Worm (Caenorhabditis elegans): ENCODE results near the gene cex-1.

The cex-1 gene

ce11 chrII:5408924-5409323 is 38.6 kb upstream of the cex-1 start, which contains the start of the genes EEED8.12 and EEED8.4:
Gene EEED8.12 (minus strand): TSS chrII:5409024.
Gene EEED8.4 (plus strand): TSS chrII:5409319.
- no peak for TF ChIP-seq lin-13 (tag; optimal IDR thresholded peaks at IDR 0.05)
- no peak for TF ChIP-seq M03D4.4 (tag; optimal IDR thresholded peaks at IDR 0.05)
- no peak for TF ChIP-seq unc-62 (GFP tag; optimal IDR thresholded peaks at IDR 0.05)
- TF ChIP-seq blmp-1 (tag; optimal IDR thresholded peaks at IDR 0.05), result no peak
- no peak for TF ChIP-seq ceh-39 (tag; optimal IDR thresholded peaks at IDR 0.05)
- no peak for TF ChIP-seq tbx-8 (GFP tag; optimal IDR thresholded peaks at IDR 0.05)
- no peak for TF ChIP-seq sptf-1 (tag; optimal IDR thresholded peaks at IDR 0.05)
- no peak for TF ChIP-seq mls-2 (tag; optimal IDR thresholded peaks at IDR 0.05)
- TF ChIP-seq sem-2 (GFP tag; optimal IDR thresholded peaks at IDR 0.05), result no peak
- no peak for TF ChIP-seq lsy-2 (tag; optimal IDR thresholded peaks at IDR 0.05)
- TF ChIP-seq ztf-11 (tag; optimal IDR thresholded peaks at IDR 0.05), result no peak
- TF ChIP-seq flh-1 (GFP tag; optimal IDR thresholded peaks at IDR 0.05), result no peak
- no peak for TF ChIP-seq ceh-83 (GFP tag; optimal IDR thresholded peaks at IDR 0.05)

- TF ChIP-seq tbx-8 (GFP tag; optimal IDR thresholded peaks at IDR 0.05) (no peak), zip-8 (tag; optimal IDR thresholded peaks at IDR 0.05) (peak; percentile 32)
Measured at ce11 chrII:5412467-5412866, 35.0 kb upstream of the cex-1 start, which contains the start of the genes EEED8.13 and EEED8.18. Gene EEED8.13 (minus strand): TSS chrII:5412567. Gene EEED8.18 (minus strand): TSS chrII:5412610.

ce11 chrII:5414040-5414439 is 33.4 kb upstream of the cex-1 start, which contains the start of the genes EEED8.14 and EEED8.3:
Gene EEED8.14 (minus strand): TSS chrII:5414052.
Gene EEED8.3 (plus strand): TSS chrII:5414276.
- TF ChIP-seq ceh-43 (GFP tag; optimal IDR thresholded peaks at IDR 0.05) (no peak), ceh-83 (GFP tag; optimal IDR thresholded peaks at IDR 0.05) (no peak), mls-2 (tag; optimal IDR thresholded peaks at IDR 0.05) (no peak), sptf-1 (tag; optimal IDR thresholded peaks at IDR 0.05) (no peak), drap-1 (GFP tag; optimal IDR thresholded peaks at IDR 0.05) (no peak), nhr-12 (tag; optimal IDR thresholded peaks at IDR 0.05) (no peak), sem-2 (GFP tag; optimal IDR thresholded peaks at IDR 0.05) (no peak), unc-39 (tag; optimal IDR thresholded peaks at IDR 0.05) (no peak), nhr-28 (tag; optimal IDR thresholded peaks at IDR 0.05) (no peak), flh-1 (GFP tag; optimal IDR thresholded peaks at IDR 0.05) (no peak), hlh-1 (tag; optimal IDR thresholded peaks at IDR 0.05) (no peak), cnd-1 (tag; optimal IDR thresholded peaks at IDR 0.05) (no peak), nhr-76 (tag; optimal IDR thresholded peaks at IDR 0.05) (no peak), ces-1 (GFP tag; optimal IDR thresholded peaks at IDR 0.05) (no peak), bed-3 (GFP tag; optimal IDR thresholded peaks at IDR 0.05) (no peak)

ce11 chrII:5416204-5416764 is 31.2 kb upstream of the cex-1 start, which contains the start of gene EEED8.2:
Gene EEED8.2 (plus strand): TSS chrII:5416714.
- peak; percentile 18 for TF ChIP-seq pha-4 (tag; optimal IDR thresholded peaks at IDR 0.05)
- TF ChIP-seq unc-62 (GFP tag; optimal IDR thresholded peaks at IDR 0.05), result peak; percentile 92
- no peak for TF ChIP-seq ceh-39 (tag; optimal IDR thresholded peaks at IDR 0.05)
- no peak for TF ChIP-seq unc-39 (tag; optimal IDR thresholded peaks at IDR 0.05)
- peak; percentile 64 for TF ChIP-seq mab-5 (tag; optimal IDR thresholded peaks at IDR 0.05)
- TF ChIP-seq nhr-12 (tag; optimal IDR thresholded peaks at IDR 0.05), result no peak
- TF ChIP-seq nhr-2 (tag; optimal IDR thresholded peaks at IDR 0.05), result peak; percentile 14
- TF ChIP-seq zip-8 (tag; optimal IDR thresholded peaks at IDR 0.05), result no peak

ce11 chrII:5417905-5418304 is 29.6 kb upstream of the cex-1 start:
- TF ChIP-seq unc-62 (GFP tag; optimal IDR thresholded peaks at IDR 0.05), result peak; percentile 94
- no peak for TF ChIP-seq nhr-12 (tag; optimal IDR thresholded peaks at IDR 0.05)
- TF ChIP-seq lin-13 (tag; optimal IDR thresholded peaks at IDR 0.05), result no peak
- no peak for TF ChIP-seq lin-32 (GFP tag; optimal IDR thresholded peaks at IDR 0.05)
- no peak for TF ChIP-seq mab-5 (tag; optimal IDR thresholded peaks at IDR 0.05)

- TF ChIP-seq ces-1 (GFP tag; optimal IDR thresholded peaks at IDR 0.05) (peak; percentile 89), bed-3 (GFP tag; optimal IDR thresholded peaks at IDR 0.05) (no peak), hlh-1 (tag; optimal IDR thresholded peaks at IDR 0.05) (peak; percentile 75), tbx-8 (GFP tag; optimal IDR thresholded peaks at IDR 0.05) (no peak), lin-32 (GFP tag; optimal IDR thresholded peaks at IDR 0.05) (peak; percentile 67), lin-13 (tag; optimal IDR thresholded peaks at IDR 0.05) (peak; percentile 25), M03D4.4 (tag; optimal IDR thresholded peaks at IDR 0.05) (no peak), nhr-28 (tag; optimal IDR thresholded peaks at IDR 0.05) (no peak), ceh-43 (GFP tag; optimal IDR thresholded peaks at IDR 0.05) (peak; percentile 59), elt-1 (tag; optimal IDR thresholded peaks at IDR 0.05; ENCODE audit: borderline replicate concordance, insufficient read depth) (no peak), ztf-11 (tag; optimal IDR thresholded peaks at IDR 0.05) (peak; percentile 13), unc-120 (tag; optimal IDR thresholded peaks at IDR 0.05; ENCODE audit: poor library complexity, severe bottlenecking) (peak; percentile 14), mls-2 (tag; optimal IDR thresholded peaks at IDR 0.05) (peak; percentile 52), cnd-1 (tag; optimal IDR thresholded peaks at IDR 0.05) (peak; percentile 84), ceh-39 (tag; optimal IDR thresholded peaks at IDR 0.05) (peak; percentile 18)
Measured at ce11 chrII:5418317-5418716, 29.2 kb upstream of the cex-1 start.
